Worm (Caenorhabditis elegans) whole organism, L4/young adult: ENCODE measurements around the gene epac-1.

Experiments
- W03F9.2 ChIP-seq: fragments of 150-350 bp; optimal IDR thresholded peaks from 2 replicates; lab custom pipeline; 2014; ENCODE audit warnings: missing biosample characterization, missing genetic modification characterization
- dao-5 ChIP-seq: sonication (generic microtip); optimal IDR thresholded peaks from 2 replicates; lab custom pipeline; 2016; ENCODE audit warnings: missing genotype, missing genetic modification characterization, moderate library complexity, missing compliant biosample characterization
- him-1 ChIP-seq: sonication (generic microtip); optimal IDR thresholded peaks from 2 replicates; lab custom pipeline; 2016; ENCODE audit warnings: missing genotype, missing genetic modification reagents, missing genetic modification characterization, missing compliant biosample characterization

ce11 chrIII:10240073-10240472, 51.1 kb downstream of the epac-1 start:
- no peak for TF ChIP-seq W03F9.2 (tag; lab: Kevin White, UChicago)
- no peak for TF ChIP-seq dao-5 (tag; lab: Kevin White, UChicago)
- TF ChIP-seq him-1 (tag; lab: Kevin White, UChicago), result no peak
